Fruit fly (Drosophila melanogaster): ENCODE measurements around the gene RpS4.

Gene RpS4

dm6 chr3L:13044335-13044814 lies 2.8 kb downstream of the RpS4 start, which contains the start of gene Syx13 (continued):
- TF ChIP-seq en (GFP tag; optimal IDR thresholded peaks at IDR 0.05) (no peak), Dbx (GFP tag; IDR thresholded peaks at IDR 0.05) (peak; percentile 45; the same call in 1 of the 3 replicates), dpn (GFP tag; optimal IDR thresholded peaks at IDR 0.05) (peak in 1 of 2 experiments; percentile 8), CG17328 (GFP tag; IDR thresholded peaks at IDR 0.05) (no peak), Fer2 (tag; optimal IDR thresholded peaks at IDR 0.05) (no peak), CG10654 (GFP tag; optimal IDR thresholded peaks at IDR 0.05) (no peak), run (tag; optimal IDR thresholded peaks at IDR 0.05) (no peak), stwl (tag; optimal IDR thresholded peaks at IDR 0.05) (peak; percentile 28), disco-r (GFP tag; optimal IDR thresholded peaks at IDR 0.05) (no peak), CG18619 (GFP tag; optimal IDR thresholded peaks at IDR 0.05) (no peak), CG6689 (GFP tag; IDR thresholded peaks at IDR 0.05) (no peak), Atf-2 (GFP tag; optimal IDR thresholded peaks at IDR 0.05) (no peak), CG18262 (tag; optimal IDR thresholded peaks at IDR 0.05) (peak; percentile 25), Dref (GFP tag; IDR thresholded peaks at IDR 0.05) (peak; percentile 94), sim (GFP tag; IDR thresholded peaks at IDR 0.05) (no peak), CG4617 (GFP tag; optimal IDR thresholded peaks at IDR 0.05; ENCODE audit: borderline replicate concordance) (peak; percentile 84), CG31388 (GFP tag; optimal IDR thresholded peaks at IDR 0.05) (no peak), CG15601 (tag; optimal IDR thresholded peaks at IDR 0.05) (no peak), Trl (optimal IDR thresholded peaks at IDR 0.05) (no peak), Trl (GFP tag; optimal IDR thresholded peaks at IDR 0.05) (no peak), CG6854 (GFP tag; optimal IDR thresholded peaks at IDR 0.05) (no peak), psq (GFP tag; optimal IDR thresholded peaks at IDR 0.05) (no peak), CG18476 (GFP tag; optimal IDR thresholded peaks at IDR 0.05) (no peak), Aef1 (GFP tag; IDR thresholded peaks at IDR 0.05) (peak; percentile 39; the same call in 2 of the 3 replicates), CG12071 (GFP tag; optimal IDR thresholded peaks at IDR 0.05) (no peak), so (GFP tag; IDR thresholded peaks at IDR 0.05) (no peak), yki (optimal IDR thresholded peaks at IDR 0.05) (no peak), gce (GFP tag; IDR thresholded peaks at IDR 0.05) (no peak), z (GFP tag; IDR thresholded peaks at IDR 0.05) (no peak), Vsx1 (GFP tag; optimal IDR thresholded peaks at IDR 0.05) (no peak), trh (GFP tag; optimal IDR thresholded peaks at IDR 0.05) (no peak), ind (GFP tag; optimal IDR thresholded peaks at IDR 0.05) (no peak), Spps (tag; optimal IDR thresholded peaks at IDR 0.05) (peak; percentile 5), CG8765 (GFP tag; IDR thresholded peaks at IDR 0.05) (no peak), CG7928 (GFP tag; optimal IDR thresholded peaks at IDR 0.05) (no peak), exex (tag; optimal IDR thresholded peaks at IDR 0.05) (peak; percentile 5), pum (GFP tag; optimal IDR thresholded peaks at IDR 0.05) (no peak), CG32772 (GFP tag; IDR thresholded peaks at IDR 0.05) (no peak), CG12942 (GFP tag; optimal IDR thresholded peaks at IDR 0.05) (no peak), ftz-f1 (GFP tag; optimal IDR thresholded peaks at IDR 0.05) (peak; percentile 19), CG7786 (GFP tag; optimal IDR thresholded peaks at IDR 0.05) (no peak), ab (GFP tag; optimal IDR thresholded peaks at IDR 0.05) (no peak), trem (tag; optimal IDR thresholded peaks at IDR 0.05) (peak; percentile 75), NFAT (GFP tag; IDR thresholded peaks at IDR 0.05) (no peak), unpg (GFP tag; optimal IDR thresholded peaks at IDR 0.05) (no peak), Camta (GFP tag; optimal IDR thresholded peaks at IDR 0.05) (no peak), CG4707 (GFP tag; optimal IDR thresholded peaks at IDR 0.05) (no peak), CG6654 (GFP tag; optimal IDR thresholded peaks at IDR 0.05) (no peak), cad (GFP tag; optimal IDR thresholded peaks at IDR 0.05) (no peak), ewg (GFP tag; optimal IDR thresholded peaks at IDR 0.05) (peak; percentile 12), pros (GFP tag; optimal IDR thresholded peaks at IDR 0.05) (peak; percentile 34), CG13287 (GFP tag; IDR thresholded peaks at IDR 0.05; ENCODE audit: partially characterized antibody) (peak; percentile 79), org-1 (GFP tag; optimal IDR thresholded peaks at IDR 0.05) (no peak)
